Fruit fly (Drosophila melanogaster) whole organism, embryonic: ENCODE measurements around the gene CG7309.

ENCODE experiments used
- CG15479 ChIP-seq: fragments of 200-800 bp; sonication (Bioruptor generic); optimal IDR thresholded peaks from 3 replicates; lab custom pipeline; 2019; ENCODE audit warnings: missing biosample characterization, mild to moderate bottlenecking, missing genetic modification characterization, moderate library complexity
- Hmx ChIP-seq: fragments of 200-800 bp; sonication (Bioruptor generic); optimal IDR thresholded peaks from 2 replicates; lab custom pipeline; 2016; ENCODE audit warnings: missing biosample characterization, missing genetic modification characterization

DNA sequence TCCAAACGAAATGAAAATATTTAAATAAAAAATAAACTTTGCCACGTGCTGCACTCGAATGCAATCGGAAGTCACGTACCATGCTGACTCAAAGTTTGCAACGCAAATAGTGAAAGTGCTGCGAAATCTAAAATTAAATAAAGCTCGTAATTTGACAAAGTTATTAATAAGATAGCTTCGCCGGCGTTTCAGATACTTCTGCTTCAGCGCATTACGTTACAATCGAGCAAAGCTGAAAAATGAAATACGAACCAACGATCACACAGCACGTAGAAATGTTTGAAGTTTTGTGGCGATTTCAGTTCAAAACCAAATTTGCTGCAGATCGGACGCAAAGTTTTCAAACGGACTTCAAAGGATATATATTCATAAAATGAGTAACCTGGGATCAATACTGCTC is 38.8 kb downstream of the CG7309 start, which contains the start of gene CG12517:
- TF ChIP-seq CG15479 (GFP tag; lab: Kevin White, UChicago) (no peak), Hmx (no peak)
